Worm (Caenorhabditis elegans): ENCODE data around the gene nos-2.

The nos-2 gene

ce11 chrII:7037659-7038342 is 27.6 kb upstream of the nos-2 start, which contains the start of gene cin-4:
Gene cin-4 (plus strand): TSS chrII:7038292.
- TF ChIP-seq mep-1 (tag; optimal IDR thresholded peaks at IDR 0.05) = no peak

DNA sequence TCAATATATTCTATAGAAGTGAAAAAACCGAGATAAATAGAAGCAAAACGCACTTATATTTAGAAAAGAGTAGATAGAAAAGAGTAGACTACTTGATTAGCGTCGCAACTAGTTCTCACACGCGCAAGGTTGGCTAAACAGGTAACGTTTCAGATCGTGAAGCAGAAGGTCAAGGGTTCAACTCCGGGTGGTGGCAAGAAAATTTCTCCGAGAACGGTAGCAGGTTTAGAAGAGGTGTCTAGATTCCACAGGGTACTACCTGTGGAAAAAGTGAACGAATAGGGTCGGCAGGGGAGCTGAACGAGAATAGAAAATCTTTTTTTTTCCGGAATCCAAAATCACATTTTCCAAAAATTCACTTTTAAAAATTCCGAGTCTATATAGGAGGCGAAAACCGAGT is 23.3 kb upstream of the nos-2 start:
- TF ChIP-seq nhr-19 (GFP tag; conservative IDR thresholded peaks at IDR 0.05) (peak; percentile 57), grh-1 (GFP tag; IDR thresholded peaks at IDR 0.05) (0 out of 2 replicates have a peak, but pooled peaks have one; percentile 9), nhr-47 (tag; optimal IDR thresholded peaks at IDR 0.05) (peak; percentile 29), nhr-90 (tag; optimal IDR thresholded peaks at IDR 0.05; ENCODE audit: poor library complexity) (peak; percentile 32)

- TF ChIP-seq efl-1 (optimal IDR thresholded peaks at IDR 0.05) = no peak
- TF ChIP-seq efl-1 (GFP tag; optimal IDR thresholded peaks at IDR 0.05 in 1 of 2) = peak in 1 of 2 experiments; percentile 59
- no peak for TF ChIP-seq alr-1 (tag; optimal IDR thresholded peaks at IDR 0.05; ENCODE audit: borderline replicate concordance)
These were observed 15.9 kb upstream of the nos-2 start for ce11 chrII:7049470-7049869.

DNA sequence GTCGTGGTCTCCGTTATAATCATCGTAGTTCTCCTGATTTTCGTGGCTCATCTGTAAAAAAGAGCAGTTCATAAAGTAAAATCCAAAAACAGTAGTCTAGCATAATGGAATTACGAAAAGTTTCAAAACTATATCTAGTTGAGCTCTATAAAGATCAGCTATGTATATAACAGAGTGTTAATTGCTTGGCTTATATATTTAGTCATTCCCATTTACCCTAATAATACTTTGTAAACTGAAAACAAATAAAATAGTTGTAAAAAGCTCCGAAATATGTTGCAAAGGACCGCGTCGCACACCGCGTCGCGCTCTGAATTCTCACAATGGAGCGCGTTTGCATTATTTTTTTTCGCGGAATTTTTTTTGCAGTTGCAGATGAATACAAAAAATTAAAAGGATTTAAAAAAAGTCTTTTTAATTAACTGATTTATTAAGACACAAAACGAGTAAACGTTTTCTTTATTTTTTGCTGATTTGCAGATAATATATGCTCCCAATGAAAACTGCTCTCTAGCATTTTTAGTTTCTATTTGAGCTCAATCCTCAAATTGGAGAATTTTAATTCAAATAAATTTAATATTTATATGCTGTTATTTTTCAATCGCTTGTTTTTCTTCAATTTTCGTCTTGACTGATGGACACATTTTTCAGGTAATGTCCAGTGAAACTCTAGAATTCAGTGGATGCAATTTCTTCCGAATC is 15.2 kb upstream of the nos-2 start, which contains the start of the genes tcer-1 and ZK1127.5:
TSS of gene tcer-1 (minus strand) at position 51 of the 702 bp plus-strand sequence.
TSS of gene ZK1127.5 (plus strand) at position 652 of the 702 bp plus-strand sequence.
- TF ChIP-seq lin-13 (GFP tag; optimal IDR thresholded peaks at IDR 0.05) (peak; percentile 2), sup-37 (GFP tag; optimal IDR thresholded peaks at IDR 0.05) (no peak), hpl-2 (GFP tag; optimal IDR thresholded peaks at IDR 0.05) (no peak), aha-1 (tag; optimal IDR thresholded peaks at IDR 0.05) (no peak), fos-1 (tag; optimal IDR thresholded peaks at IDR 0.05) (no peak), egl-13 (tag; optimal IDR thresholded peaks at IDR 0.05) (no peak), mef-2 (tag; optimal IDR thresholded peaks at IDR 0.05) (no peak), xbp-1 (tag; optimal IDR thresholded peaks at IDR 0.05) (peak; percentile 42), hlh-4 (tag; optimal IDR thresholded peaks at IDR 0.05) (no peak), nhr-71 (tag; optimal IDR thresholded peaks at IDR 0.05) (peak; percentile 50), hlh-17 (GFP tag; optimal IDR thresholded peaks at IDR 0.05; ENCODE audit: borderline replicate concordance) (no peak), lin-14 (GFP tag; optimal IDR thresholded peaks at IDR 0.05) (peak; percentile 55), unc-86 (tag; optimal IDR thresholded peaks at IDR 0.05) (no peak), ceh-8 (GFP tag; optimal IDR thresholded peaks at IDR 0.05) (no peak), ces-1 (GFP tag; optimal IDR thresholded peaks at IDR 0.05) (no peak), mep-1 (tag; optimal IDR thresholded peaks at IDR 0.05) (peak; percentile 78), C34B4.2 (tag; optimal IDR thresholded peaks at IDR 0.05) (no peak), aly-2 (tag; optimal IDR thresholded peaks at IDR 0.05) (no peak), lir-3 (tag; optimal IDR thresholded peaks at IDR 0.05; ENCODE audit: poor library complexity) (no peak), Y116A8C.19 (tag; optimal IDR thresholded peaks at IDR 0.05; ENCODE audit: borderline replicate concordance) (no peak), efl-1 (optimal IDR thresholded peaks at IDR 0.05) (peak; percentile 66 to 78), efl-1 (GFP tag; optimal IDR thresholded peaks at IDR 0.05 in 1 of 2) (peak; percentile 69 to 94), ets-5 (GFP tag; IDR thresholded peaks at IDR 0.05) (no peak), efl-3 (GFP tag; optimal IDR thresholded peaks at IDR 0.05) (no peak), nhr-84 (tag; optimal IDR thresholded peaks at IDR 0.05) (no peak), ama-1 (optimal IDR thresholded peaks at IDR 0.05) (no peak), ceh-90 (tag; optimal IDR thresholded peaks at IDR 0.05) (no peak), skn-1 (tag; optimal IDR thresholded peaks at IDR 0.05) (peak; percentile 43), tbx-2 (tag; optimal IDR thresholded peaks at IDR 0.05) (peak; percentile 40), egl-27 (tag; optimal IDR thresholded peaks at IDR 0.05) (no peak), unc-30 (tag; optimal IDR thresholded peaks at IDR 0.05) (no peak), lin-39 (tag; optimal IDR thresholded peaks at IDR 0.05) (no peak), C16A3.4 (tag; optimal IDR thresholded peaks at IDR 0.05) (peak; percentile 66), unc-98 (GFP tag; IDR thresholded peaks at IDR 0.05) (no peak), ztf-4 (tag; optimal IDR thresholded peaks at IDR 0.05) (no peak), elt-3 (tag; optimal IDR thresholded peaks at IDR 0.05) (peak in 1 of 6 experiments; percentile 38), rnt-1 (tag; optimal IDR thresholded peaks at IDR 0.05) (peak; percentile 44), fkh-8 (tag; optimal IDR thresholded peaks at IDR 0.05) (peak; percentile 41), pax-3 (tag; optimal IDR thresholded peaks at IDR 0.05) (no peak)

Measured in whole organism, L1 larva.